Worm (Caenorhabditis elegans) whole organism, early embryonic: ENCODE measurements around the gene H06I04.3.
A peak's percentile ranks its signal among the peaks of the same experiment; 100 is the strongest.

Experiments
- B0310.2 ChIP-seq: sonication (generic microtip); optimal IDR thresholded peaks from 2 replicates; lab custom pipeline; 2016; ENCODE audit warnings: mild to moderate bottlenecking, missing genetic modification characterization, missing compliant biosample characterization
- F13C5.2 ChIP-seq: sonication (generic microtip); optimal IDR thresholded peaks from 2 replicates; lab custom pipeline; 2017; ENCODE audit warnings: mild to moderate bottlenecking, missing genetic modification characterization, inconsistent platforms, missing compliant biosample characterization
- aly-1 ChIP-seq: sonication (generic microtip); optimal IDR thresholded peaks from 2 replicates; lab custom pipeline; 2016; ENCODE audit warnings: missing genetic modification characterization, missing compliant biosample characterization
- ama-1 ChIP-seq: fragments of 150-350 bp; optimal IDR thresholded peaks from 2 replicates; lab custom pipeline; 2014
- ceh-13 ChIP-seq: fragments of 200-800 bp; sonication (Bioruptor generic); optimal IDR thresholded peaks from 2 replicates; lab custom pipeline; 2018; ENCODE audit warnings: mild to moderate bottlenecking, missing genetic modification characterization, missing compliant biosample characterization
- ceh-36 ChIP-seq: sonication (generic microtip); optimal IDR thresholded peaks from 2 replicates; lab custom pipeline; 2016; ENCODE audit warnings: missing genetic modification characterization, inconsistent platforms, missing compliant biosample characterization
- ets-7 ChIP-seq: sonication (generic microtip); optimal IDR thresholded peaks from 2 replicates; lab custom pipeline; 2016; ENCODE audit warnings: missing genotype, missing genetic modification characterization, missing compliant biosample characterization
- flt-1 ChIP-seq: fragments of 200-800 bp; sonication (Bioruptor generic); IDR thresholded peaks from 2 replicates; pipeline ENCODE4 v1.3.6; 2022; ENCODE audit warnings: missing genetic modification characterization, missing compliant biosample characterization
- hmbx-1 ChIP-seq: sonication (generic microtip); optimal IDR thresholded peaks from 2 replicates; lab custom pipeline; 2016; ENCODE audit warnings: mild to moderate bottlenecking, missing genetic modification characterization, missing compliant biosample characterization
- hmg-4 ChIP-seq: fragments of 200-800 bp; sonication (Bioruptor generic); optimal IDR thresholded peaks from 2 replicates; lab custom pipeline; 2018; ENCODE audit warnings: mild to moderate bottlenecking, missing genetic modification characterization, missing compliant biosample characterization
- hnd-1 ChIP-seq: sonication (generic microtip); optimal IDR thresholded peaks from 2 replicates; lab custom pipeline; 2016; ENCODE audit warnings: missing genetic modification characterization, missing compliant biosample characterization
- pes-1 ChIP-seq: fragments of 200-800 bp; sonication (Bioruptor generic); IDR thresholded peaks from 2 replicates; pipeline ENCODE4 v1.3.6; 2022; ENCODE audit warnings: missing genetic modification reagents, missing genetic modification characterization, missing compliant biosample characterization
- scrt-1 ChIP-seq: fragments of 200-800 bp; sonication (Bioruptor generic); IDR thresholded peaks from 2 replicates; pipeline ENCODE4 v1.3.6; 2022; ENCODE audit warnings: missing genetic modification characterization, missing compliant biosample characterization
- sea-1 ChIP-seq: fragments of 200-800 bp; sonication (Bioruptor generic); conservative IDR thresholded peaks from 2 replicates; pipeline ENCODE4 v1.3.6; 2022; ENCODE audit warnings: missing genetic modification characterization, missing compliant biosample characterization
- tbx-11 ChIP-seq: fragments of 200-800 bp; sonication (Bioruptor generic); IDR thresholded peaks from 2 replicates; pipeline ENCODE4 v1.3.6; 2022; ENCODE audit warnings: missing genetic modification characterization, missing compliant biosample characterization
- tbx-37 ChIP-seq: fragments of 200-800 bp; sonication (Bioruptor generic); conservative IDR thresholded peaks from 2 replicates; pipeline ENCODE4 v1.3.6; 2022; ENCODE audit warnings: missing genetic modification reagents, missing genetic modification characterization, missing compliant biosample characterization
- tra-4 ChIP-seq: sonication (generic microtip); optimal IDR thresholded peaks from 2 replicates; lab custom pipeline; 2017; ENCODE audit warnings: missing genetic modification characterization, missing compliant biosample characterization

Gene H06I04.3

ce11 chrIII:3100593-3101270 is 30.4 kb downstream of the H06I04.3 start:
- no peak for TF ChIP-seq scrt-1 (GFP tag; lab: Robert Waterston, UW)

DNA sequence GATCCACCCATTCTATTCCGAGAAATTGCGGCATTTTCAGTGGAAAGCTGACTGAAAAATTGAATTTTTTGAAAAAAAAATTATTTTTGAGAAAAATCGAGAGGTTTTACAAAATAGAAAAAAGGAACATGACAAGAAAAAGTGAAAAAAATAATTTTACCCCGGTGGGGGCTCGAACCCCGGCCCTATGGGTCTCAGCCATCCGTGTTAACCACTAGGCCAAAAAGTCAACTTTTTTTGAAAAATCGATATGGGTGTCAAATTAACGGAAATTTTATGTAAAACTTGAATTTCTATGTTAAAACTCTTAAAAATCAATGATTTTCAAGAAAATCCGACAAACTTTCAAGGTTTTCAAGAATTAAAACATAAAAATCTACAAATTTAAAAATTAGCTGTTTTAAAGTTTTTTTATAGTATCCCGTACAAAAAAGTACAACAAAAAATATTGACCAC is 33.6 kb downstream of the H06I04.3 start, which contains the start of gene Y53G8B.2:
Gene Y53G8B.2 (minus strand): TSS at position 51 of the 456 bp plus-strand sequence.
- TF ChIP-seq hmg-4 (no peak), pes-1 (GFP tag; lab: Robert Waterston, UW) (0 out of 2 replicates have a peak, but pooled peaks have one; percentile 18)

- TF ChIP-seq hmbx-1 = no peak
- TF ChIP-seq scrt-1 (GFP tag; lab: Robert Waterston, UW) = no peak
- TF ChIP-seq ama-1 = no peak
- no peak for TF ChIP-seq B0310.2 (tag; lab: Kevin White, UChicago)
- no peak for TF ChIP-seq tra-4
These were observed 34.2 kb downstream of the H06I04.3 start for ce11 chrIII:3104536-3104935.

- TF ChIP-seq ets-7 (tag; lab: Kevin White, UChicago) = no peak
- TF ChIP-seq F13C5.2 (tag; lab: Kevin White, UChicago) = no peak
- TF ChIP-seq tbx-11 (GFP tag; lab: Robert Waterston, UW) = no peak
- no peak for TF ChIP-seq ceh-36 (tag; lab: Kevin White, UChicago)
- no peak for TF ChIP-seq hmbx-1
- no peak for TF ChIP-seq pes-1 (GFP tag; lab: Robert Waterston, UW)
These were observed 34.9 kb downstream of the H06I04.3 start for ce11 chrIII:3105212-3105611.

DNA sequence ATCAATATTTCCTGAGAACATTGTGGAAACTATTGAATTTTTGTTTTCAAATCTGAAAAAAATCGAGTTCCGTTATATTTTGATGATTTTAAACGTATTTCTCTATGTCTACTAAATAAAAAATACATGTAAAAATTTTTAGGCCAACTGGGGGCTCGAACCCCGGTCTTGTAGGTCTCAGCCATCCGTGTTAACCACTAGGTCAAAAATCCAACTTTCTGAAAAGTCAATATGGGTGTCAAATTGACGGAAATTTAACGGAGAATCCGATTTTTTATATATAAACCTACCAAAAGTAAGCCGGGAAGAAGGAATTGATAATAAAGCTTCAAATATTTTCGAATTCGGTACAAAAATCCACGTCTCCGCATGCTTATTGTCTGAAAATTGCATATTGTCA is 36.0 kb downstream of the H06I04.3 start:
- no peak for TF ChIP-seq pes-1 (GFP tag; lab: Robert Waterston, UW)
- TF ChIP-seq hmbx-1 = no peak
- no peak for TF ChIP-seq aly-1
- no peak for TF ChIP-seq flt-1
- TF ChIP-seq ceh-36 (tag; lab: Kevin White, UChicago) = no peak
- TF ChIP-seq sea-1 = no peak
- no peak for TF ChIP-seq tbx-11 (GFP tag; lab: Robert Waterston, UW)
- no peak for TF ChIP-seq F13C5.2 (tag; lab: Kevin White, UChicago)
- TF ChIP-seq ama-1 = no peak
- no peak for TF ChIP-seq B0310.2 (tag; lab: Kevin White, UChicago)
- no peak for TF ChIP-seq hmg-4
- TF ChIP-seq scrt-1 (GFP tag; lab: Robert Waterston, UW) = no peak
- TF ChIP-seq tra-4 = no peak
- TF ChIP-seq tbx-37 (GFP tag; lab: Robert Waterston, UW) = no peak
- TF ChIP-seq ceh-13 (GFP tag; lab: Kevin White, UChicago) = no peak
- no peak for TF ChIP-seq ets-7 (tag; lab: Kevin White, UChicago)
- TF ChIP-seq hnd-1 (tag; lab: Kevin White, UChicago) = no peak

ce11 chrIII:3107530-3107929 is 37.2 kb downstream of the H06I04.3 start:
- TF ChIP-seq B0310.2 (tag; lab: Kevin White, UChicago) = no peak
- no peak for TF ChIP-seq tbx-37 (GFP tag; lab: Robert Waterston, UW)
- TF ChIP-seq hmg-4 = no peak
- TF ChIP-seq sea-1 = no peak
- no peak for TF ChIP-seq tra-4
- TF ChIP-seq tbx-11 (GFP tag; lab: Robert Waterston, UW) = no peak
- no peak for TF ChIP-seq ceh-36 (tag; lab: Kevin White, UChicago)
- TF ChIP-seq ceh-13 (GFP tag; lab: Kevin White, UChicago) = no peak
- no peak for TF ChIP-seq flt-1
- TF ChIP-seq hnd-1 (tag; lab: Kevin White, UChicago) = no peak

ce11 chrIII:3108804-3109203 is 38.5 kb downstream of the H06I04.3 start:
- TF ChIP-seq F13C5.2 (tag; lab: Kevin White, UChicago) (no peak), pes-1 (GFP tag; lab: Robert Waterston, UW) (no peak), hnd-1 (tag; lab: Kevin White, UChicago) (no peak), ceh-36 (tag; lab: Kevin White, UChicago) (no peak), flt-1 (no peak), B0310.2 (tag; lab: Kevin White, UChicago) (no peak), tra-4 (no peak), tbx-37 (GFP tag; lab: Robert Waterston, UW) (no peak), aly-1 (no peak), ets-7 (tag; lab: Kevin White, UChicago) (no peak), sea-1 (no peak), tbx-11 (GFP tag; lab: Robert Waterston, UW) (no peak), scrt-1 (GFP tag; lab: Robert Waterston, UW) (no peak), ceh-13 (GFP tag; lab: Kevin White, UChicago) (no peak), hmg-4 (no peak), hmbx-1 (no peak), ama-1 (no peak)

DNA sequence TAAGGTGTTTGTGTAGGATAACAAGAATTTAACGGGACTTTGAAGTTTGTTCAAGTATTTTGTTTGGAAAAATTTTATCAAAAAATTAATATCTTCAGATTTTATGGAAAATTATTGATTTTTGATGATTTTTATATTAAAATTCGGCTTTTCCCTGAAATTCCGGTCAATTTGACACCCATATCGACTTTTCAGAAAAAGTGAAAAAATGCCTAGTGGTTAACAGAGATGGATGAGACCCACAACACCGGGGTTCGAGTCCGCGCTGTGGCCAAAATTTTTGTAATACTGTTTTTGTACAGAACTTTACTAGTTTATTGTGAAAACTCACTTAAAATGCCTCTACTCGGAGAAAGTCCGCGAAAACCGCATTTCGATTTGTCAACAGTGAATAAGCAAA is 39.2 kb downstream of the H06I04.3 start:
- TF ChIP-seq flt-1 = no peak
- no peak for TF ChIP-seq hmg-4
- no peak for TF ChIP-seq tra-4
- no peak for TF ChIP-seq ets-7 (tag; lab: Kevin White, UChicago)
- no peak for TF ChIP-seq sea-1
- no peak for TF ChIP-seq ama-1
- no peak for TF ChIP-seq ceh-13 (GFP tag; lab: Kevin White, UChicago)
- TF ChIP-seq hmbx-1 = no peak
- no peak for TF ChIP-seq tbx-37 (GFP tag; lab: Robert Waterston, UW)
- no peak for TF ChIP-seq hnd-1 (tag; lab: Kevin White, UChicago)
- TF ChIP-seq aly-1 = no peak
- no peak for TF ChIP-seq scrt-1 (GFP tag; lab: Robert Waterston, UW)
- no peak for TF ChIP-seq ceh-36 (tag; lab: Kevin White, UChicago)
- no peak for TF ChIP-seq tbx-11 (GFP tag; lab: Robert Waterston, UW)
- TF ChIP-seq F13C5.2 (tag; lab: Kevin White, UChicago) = no peak
- no peak for TF ChIP-seq pes-1 (GFP tag; lab: Robert Waterston, UW)
